Fruit fly (Drosophila melanogaster) whole organism, embryonic: ENCODE results near the gene CG33093.
A peak's percentile ranks its signal among the peaks of the same experiment; 100 is the strongest.

ENCODE experiments used
- Atf6 ChIP-seq: fragments of 200-800 bp; sonication (Bioruptor generic); IDR thresholded peaks from 2 replicates; pipeline ENCODE4 v1.3.6; 2022; ENCODE audit warnings: missing biosample characterization, missing genetic modification characterization
- CG10366 ChIP-seq: fragments of 200-800 bp; sonication (Bioruptor generic); IDR thresholded peaks from 2 replicates; pipeline ENCODE4 v1.3.6; 2022; ENCODE audit warnings: missing biosample characterization, missing genetic modification characterization
- CG15011 ChIP-seq: fragments of 200-800 bp; sonication (Bioruptor generic); optimal IDR thresholded peaks from 3 replicates; lab custom pipeline; 2018; ENCODE audit warnings: missing biosample characterization, mild to moderate bottlenecking, missing genetic modification characterization
- CG17361 ChIP-seq: fragments of 200-800 bp; sonication (Bioruptor generic); IDR thresholded peaks from 3 replicates; pipeline ENCODE4 v1.3.6; 2022; ENCODE audit warnings: missing biosample characterization, missing genetic modification characterization
- CG17829 ChIP-seq: fragments of 200-800 bp; optimal IDR thresholded peaks from 2 replicates; lab custom pipeline; 2019; ENCODE audit warnings: missing biosample characterization, mild to moderate bottlenecking, missing genetic modification characterization, moderate library complexity
- CG2120 ChIP-seq: fragments of 200-800 bp; sonication (Bioruptor generic); optimal IDR thresholded peaks from 3 replicates; lab custom pipeline; 2016; ENCODE audit warnings: missing biosample characterization, missing genetic modification characterization
- CG2199 ChIP-seq: fragments of 200-800 bp; sonication (Bioruptor generic); IDR thresholded peaks from 3 replicates; pipeline ENCODE4 v1.3.6; 2022; ENCODE audit warnings: missing biosample characterization, missing genetic modification characterization
- CG3847 ChIP-seq: fragments of 200-800 bp; sonication (Bioruptor generic); IDR thresholded peaks from 2 replicates; pipeline ENCODE4 v1.3.6; 2022; ENCODE audit warnings: missing biosample characterization, missing genetic modification characterization
- CG4328 ChIP-seq: fragments of 200-800 bp; sonication (Bioruptor generic); optimal IDR thresholded peaks from 3 replicates; lab custom pipeline; 2017; ENCODE audit warnings: missing biosample characterization, missing genetic modification reagents, missing genetic modification characterization
- CG4424 ChIP-seq: fragments of 200-800 bp; sonication (Bioruptor generic); optimal IDR thresholded peaks from 3 replicates; lab custom pipeline; 2016; ENCODE audit warnings: missing biosample characterization, missing genetic modification characterization
- CG4707 ChIP-seq: fragments of 200-800 bp; sonication (Bioruptor generic); optimal IDR thresholded peaks from 2 replicates; lab custom pipeline; 2018; ENCODE audit warnings: missing biosample characterization, mild to moderate bottlenecking, missing genetic modification characterization, moderate library complexity
- CG4730 ChIP-seq: fragments of 200-800 bp; sonication (Bioruptor generic); IDR thresholded peaks from 2 replicates; pipeline ENCODE4 v1.3.6; 2022; ENCODE audit warnings: missing biosample characterization, missing genetic modification characterization
- CG5180 ChIP-seq: fragments of 200-800 bp; sonication (Bioruptor generic); optimal IDR thresholded peaks from 3 replicates; lab custom pipeline; 2017; ENCODE audit warnings: missing biosample characterization, missing genetic modification characterization, mild to moderate bottlenecking, moderate library complexity, missing genetic modification reagents
- CG6854 ChIP-seq: fragments of 200-800 bp; sonication (Bioruptor generic); optimal IDR thresholded peaks from 3 replicates; lab custom pipeline; 2017; ENCODE audit warnings: missing biosample characterization, mild to moderate bottlenecking, missing genetic modification characterization
- CG7357 ChIP-seq: fragments of 200-800 bp; sonication (Bioruptor generic); IDR thresholded peaks from 3 replicates; pipeline ENCODE4 v1.3.6; 2022; ENCODE audit warnings: missing biosample characterization, missing genetic modification characterization
- CG7839 ChIP-seq: fragments of 200-800 bp; sonication (Bioruptor generic); optimal IDR thresholded peaks from 3 replicates; lab custom pipeline; 2018; ENCODE audit warnings: missing biosample characterization, mild to moderate bottlenecking, missing genetic modification characterization, moderate library complexity
- CG7987 ChIP-seq: fragments of 200-800 bp; sonication (Bioruptor generic); optimal IDR thresholded peaks from 2 replicates; lab custom pipeline; 2018; ENCODE audit warnings: missing biosample characterization, mild to moderate bottlenecking, missing genetic modification characterization, moderate library complexity
- CG9215 ChIP-seq: fragments of 200-800 bp; sonication (Bioruptor generic); IDR thresholded peaks from 2 replicates; pipeline ENCODE4 v1.3.6; 2022; ENCODE audit warnings: missing biosample characterization, missing genetic modification characterization
- D19A ChIP-seq: fragments of 200-800 bp; optimal IDR thresholded peaks from 3 replicates; lab custom pipeline; 2019; ENCODE audit warnings: missing biosample characterization, mild to moderate bottlenecking, missing genetic modification characterization, moderate library complexity
- Drgx ChIP-seq: fragments of 200-800 bp; sonication (Bioruptor generic); IDR thresholded peaks from 2 replicates; pipeline ENCODE4 v1.3.6; 2022; ENCODE audit warnings: missing biosample characterization, missing genetic modification characterization
- Fer3 ChIP-seq: fragments of 200-800 bp; sonication (Bioruptor generic); optimal IDR thresholded peaks from 2 replicates; lab custom pipeline; 2018; ENCODE audit warnings: missing biosample characterization, mild to moderate bottlenecking, missing genetic modification characterization, moderate library complexity
- Hand ChIP-seq: fragments of 200-800 bp; sonication (Bioruptor generic); optimal IDR thresholded peaks from 2 replicates; lab custom pipeline; 2017; ENCODE audit warnings: mild to moderate bottlenecking, missing biosample characterization, missing genetic modification reagents, missing genetic modification characterization
- Hr78 ChIP-seq, 2 experiments: fragments of 200-800 bp in 1 of 2; fragments of >200 bp in 1 of 2; sonication (Bioruptor generic) in 1 of 2; optimal IDR thresholded peaks; 2 replicates each; lab custom pipeline; 2017 to 2019; ENCODE audit warnings: missing biosample characterization in 2 of 2, missing genetic modification characterization in 2 of 2, mild to moderate bottlenecking in 1 of 2, moderate library complexity in 1 of 2
- Max ChIP-seq: fragments of 200-800 bp; sonication (Bioruptor generic); optimal IDR thresholded peaks from 2 replicates; lab custom pipeline; 2016; ENCODE audit warnings: missing biosample characterization, mild to moderate bottlenecking, missing genetic modification characterization
- Med ChIP-seq: fragments of 200-800 bp; sonication (Bioruptor generic); peaks from one replicate; lab custom pipeline; 2016; ENCODE audit warnings: missing biosample characterization, missing genetic modification characterization, mild to moderate bottlenecking, inconsistent platforms, moderate library complexity
- Meics ChIP-seq: fragments of 200-800 bp; sonication (Bioruptor generic); optimal IDR thresholded peaks from 2 replicates; lab custom pipeline; 2017; ENCODE audit warnings: missing biosample characterization, mild to moderate bottlenecking, missing genetic modification characterization
- Oaz ChIP-seq: fragments of 200-800 bp; sonication (Bioruptor generic); IDR thresholded peaks from 2 replicates; pipeline ENCODE4 v1.3.6; 2022; ENCODE audit warnings: missing biosample characterization, missing genetic modification characterization
- Rfx ChIP-seq: fragments of 200-800 bp; sonication (Bioruptor generic); IDR thresholded peaks from 2 replicates; pipeline ENCODE4 v1.3.6; 2022; ENCODE audit warnings: missing biosample characterization, missing genetic modification characterization
- Side ChIP-seq: fragments of 200-800 bp; sonication (Bioruptor generic); optimal IDR thresholded peaks from 2 replicates; lab custom pipeline; 2016; ENCODE audit warnings: missing biosample characterization, missing genetic modification characterization
- Six4 ChIP-seq: fragments of 200-800 bp; sonication (Bioruptor generic); optimal IDR thresholded peaks from 2 replicates; lab custom pipeline; 2016; ENCODE audit warnings: missing biosample characterization, missing genetic modification characterization
- bab2 ChIP-seq: fragments of 200-800 bp; sonication (Bioruptor generic); optimal IDR thresholded peaks from 2 replicates; lab custom pipeline; 2016; ENCODE audit warnings: missing biosample characterization, missing genetic modification characterization
- bowl ChIP-seq: fragments of 200-800 bp; sonication (Bioruptor generic); IDR thresholded peaks from 2 replicates; pipeline ENCODE4 v1.3.6; 2022; ENCODE audit warnings: missing biosample characterization, missing genetic modification characterization
- chif ChIP-seq, 2 experiments: fragments of 200-800 bp; sonication (Bioruptor generic); optimal IDR thresholded peaks; 3 replicates each; lab custom pipeline; 2016; ENCODE audit warnings: missing biosample characterization in 2 of 2, missing genetic modification characterization in 2 of 2
- fd64A ChIP-seq: fragments of 200-800 bp; sonication (Bioruptor generic); optimal IDR thresholded peaks from 3 replicates; lab custom pipeline; 2018; ENCODE audit warnings: missing biosample characterization, mild to moderate bottlenecking, missing genetic modification characterization
- gce ChIP-seq: fragments of 200-800 bp; sonication (Bioruptor generic); IDR thresholded peaks from 3 replicates; pipeline ENCODE4 v1.3.6; 2022; ENCODE audit warnings: missing biosample characterization, missing genetic modification characterization
- grau ChIP-seq: fragments of 200-800 bp; optimal IDR thresholded peaks from 3 replicates; lab custom pipeline; 2019; ENCODE audit warnings: missing biosample characterization, mild to moderate bottlenecking, missing genetic modification characterization, moderate library complexity
- gsb ChIP-seq: fragments of 200-800 bp; sonication (Bioruptor generic); IDR thresholded peaks from 2 replicates; pipeline ENCODE4 v1.3.6; 2022; ENCODE audit warnings: missing biosample characterization, missing genetic modification characterization
- hb ChIP-seq: fragments of 200-800 bp; sonication (Bioruptor generic); IDR thresholded peaks from 3 replicates; pipeline ENCODE4 v1.3.6; 2022; ENCODE audit warnings: missing biosample characterization, missing genetic modification characterization; ENCODE audit not compliant: partially characterized antibody
- kni ChIP-seq: fragments of 200-800 bp; sonication (Bioruptor generic); optimal IDR thresholded peaks from 3 replicates; lab custom pipeline; 2017; ENCODE audit warnings: mild to moderate bottlenecking, missing biosample characterization, missing genetic modification reagents, missing genetic modification characterization
- lab ChIP-seq: fragments of 200-800 bp; sonication (Bioruptor generic); optimal IDR thresholded peaks from 3 replicates; lab custom pipeline; 2017; ENCODE audit warnings: missing biosample characterization, missing genetic modification characterization, mild to moderate bottlenecking, moderate library complexity, missing genetic modification reagents
- lola ChIP-seq, 3 experiments: fragments of >200 bp in 2 of 3; fragments of 200-800 bp in 1 of 3; sonication (Bioruptor generic) in 1 of 3; optimal IDR thresholded peaks; 2 replicates each; lab custom pipeline; 2017 to 2019; ENCODE audit warnings: missing biosample characterization in 3 of 3, missing genetic modification characterization in 3 of 3, mild to moderate bottlenecking in 1 of 3, moderate library complexity in 1 of 3
- nom ChIP-seq: fragments of 200-800 bp; sonication (Bioruptor generic); optimal IDR thresholded peaks from 2 replicates; lab custom pipeline; 2017; ENCODE audit warnings: missing biosample characterization, missing genetic modification characterization, mild to moderate bottlenecking, moderate library complexity, missing genetic modification reagents
- oc ChIP-seq: fragments of 200-800 bp; sonication (Bioruptor generic); optimal IDR thresholded peaks from 2 replicates; lab custom pipeline; 2018; ENCODE audit warnings: missing biosample characterization, mild to moderate bottlenecking, missing genetic modification characterization, moderate library complexity
- sens ChIP-seq: fragments of 200-800 bp; sonication (Bioruptor generic); peaks from one replicate; lab custom pipeline; 2016; ENCODE audit warnings: missing biosample characterization, missing genetic modification characterization
- slbo ChIP-seq: fragments of 200-800 bp; sonication (Bioruptor generic); IDR thresholded peaks from 2 replicates; pipeline ENCODE4 v1.3.6; 2022; ENCODE audit warnings: missing biosample characterization, missing genetic modification characterization
- so ChIP-seq: fragments of 200-800 bp; sonication (Bioruptor generic); IDR thresholded peaks from 3 replicates; pipeline ENCODE4 v1.3.6; 2022; ENCODE audit warnings: missing biosample characterization, missing genetic modification characterization
- tap ChIP-seq: fragments of 200-800 bp; optimal IDR thresholded peaks from 3 replicates; lab custom pipeline; 2019; ENCODE audit warnings: missing biosample characterization, mild to moderate bottlenecking, missing genetic modification characterization, moderate library complexity
- tio ChIP-seq: fragments of 200-800 bp; sonication (Bioruptor generic); optimal IDR thresholded peaks from 2 replicates; lab custom pipeline; 2017; ENCODE audit warnings: missing biosample characterization, missing genetic modification characterization, inconsistent platforms
- vnd ChIP-seq: fragments of 200-800 bp; sonication (Bioruptor generic); IDR thresholded peaks from 3 replicates; pipeline ENCODE4 v1.3.6; 2022; ENCODE audit warnings: missing biosample characterization, missing genetic modification characterization; ENCODE audit not compliant: partially characterized antibody
- zen ChIP-seq: fragments of 200-800 bp; sonication (Bioruptor generic); optimal IDR thresholded peaks from 3 replicates; lab custom pipeline; 2018; ENCODE audit warnings: missing biosample characterization, mild to moderate bottlenecking, missing genetic modification characterization, moderate library complexity

Gene CG33093

dm6 chr3R:22530305-22530704 is 1.4 kb downstream of the CG33093 start, which contains the start of gene CG33099 (continued):
- TF ChIP-seq lab, result peak; percentile 77
- no peak for TF ChIP-seq tio (GFP tag; lab: Kevin White, UChicago)
- TF ChIP-seq tap, result peak; percentile 4
- no peak for TF ChIP-seq CG6854 (GFP tag; lab: Kevin White, UChicago)
- TF ChIP-seq Side (GFP tag; lab: Kevin White, UChicago), result peak; percentile 53
- peak; percentile 24 for TF ChIP-seq bab2 (GFP tag; lab: Kevin White, UChicago)
- TF ChIP-seq CG5180 (GFP tag; lab: Kevin White, UChicago), result peak; percentile 56
- no peak for TF ChIP-seq CG3847
- peak; percentile 11 for TF ChIP-seq nom (GFP tag; lab: Kevin White, UChicago)
- TF ChIP-seq CG4424 (GFP tag; lab: Kevin White, UChicago), result no peak
- no peak for TF ChIP-seq CG7357 (GFP tag; lab: Robert Waterston, UW)
- TF ChIP-seq Rfx (GFP tag; lab: Robert Waterston, UW), result peak; percentile 57; the same call in 1 of the 2 replicates
- no peak for TF ChIP-seq CG9215
- TF ChIP-seq slbo (GFP tag; lab: Robert Waterston, UW), result 0 out of 2 replicates have a peak, but pooled peaks have one; percentile 16
- no peak for TF ChIP-seq CG10366 (GFP tag; lab: Robert Waterston, UW)
- TF ChIP-seq gsb (GFP tag; lab: Robert Waterston, UW), result no peak
- peak; percentile 49 for TF ChIP-seq Fer3 (tag; lab: Kevin White, UChicago)
- TF ChIP-seq CG4328 (GFP tag; lab: Kevin White, UChicago), result peak; percentile 58
- no peak for TF ChIP-seq vnd (GFP tag; lab: Robert Waterston, UW)
- 0 out of 3 replicates have a peak, but pooled peaks have one; percentile 7 for TF ChIP-seq gce
- TF ChIP-seq CG7839 (tag; lab: Kevin White, UChicago), result peak; percentile 30
- TF ChIP-seq CG4730 (GFP tag; lab: Robert Waterston, UW), result no peak
- TF ChIP-seq Oaz (GFP tag; lab: Robert Waterston, UW), result no peak
- TF ChIP-seq CG7987, result peak; percentile 72
- no peak for TF ChIP-seq CG17361 (GFP tag; lab: Robert Waterston, UW)
- peak; percentile 16; the same call in 1 of the 3 replicates for TF ChIP-seq so (GFP tag; lab: Robert Waterston, UW)
- TF ChIP-seq Six4 (GFP tag; lab: Kevin White, UChicago), result no peak
- peak; percentile 43 for TF ChIP-seq Meics
- peak in 1 of 2 experiments; percentile 17 for TF ChIP-seq Hr78 (GFP tag; optimal IDR thresholded peaks at IDR 0.05; lab: Kevin White, UChicago)
- TF ChIP-seq zen, result peak; percentile 41
- peak; percentile 45 for TF ChIP-seq CG15011 (GFP tag; lab: Kevin White, UChicago)
- TF ChIP-seq sens (GFP tag; lab: Kevin White, UChicago), result peak; percentile 83
- peak; percentile 6 for TF ChIP-seq grau
- TF ChIP-seq Max (GFP tag; lab: Kevin White, UChicago), result no peak
- peak; percentile 92 for TF ChIP-seq Med (GFP tag; lab: Kevin White, UChicago)
- TF ChIP-seq lola (GFP tag; optimal IDR thresholded peaks at IDR 0.05; lab: Kevin White, UChicago), result peak in 1 of 3 experiments; percentile 7
- TF ChIP-seq chif (GFP tag; optimal IDR thresholded peaks at IDR 0.05; lab: Kevin White, UChicago), result peak; percentile 20 to 21
- TF ChIP-seq bowl (GFP tag; lab: Robert Waterston, UW), result 0 out of 2 replicates have a peak, but pooled peaks have one; percentile 20
- TF ChIP-seq kni (GFP tag; lab: Kevin White, UChicago), result peak; percentile 68
- no peak for TF ChIP-seq D19A (tag; lab: Kevin White, UChicago)
- peak; percentile 2 for TF ChIP-seq fd64A (GFP tag; lab: Kevin White, UChicago)
- no peak for TF ChIP-seq Hand
- TF ChIP-seq CG4707, result peak; percentile 3
- peak; percentile 22; the same call in 1 of the 2 replicates for TF ChIP-seq Drgx (GFP tag; lab: Robert Waterston, UW)
- TF ChIP-seq CG2199 (GFP tag; lab: Robert Waterston, UW), result no peak
- no peak for TF ChIP-seq hb (GFP tag; lab: Robert Waterston, UW)
- peak; percentile 52; the same call in 1 of the 2 replicates for TF ChIP-seq Atf6 (GFP tag; lab: Robert Waterston, UW)
- TF ChIP-seq CG17829 (tag; lab: Kevin White, UChicago), result no peak
- TF ChIP-seq CG2120 (GFP tag; lab: Kevin White, UChicago), result no peak
- TF ChIP-seq oc (tag; lab: Kevin White, UChicago), result no peak
